Worm (Caenorhabditis elegans) whole organism, L4 larva: ENCODE results near the gene R09H10.7.
A peak's percentile ranks its signal among the peaks of the same experiment; 100 is the strongest.

Experiments used
- F10B5.3 ChIP-seq: sonication (generic microtip); optimal IDR thresholded peaks from 2 replicates; lab custom pipeline; 2016; ENCODE audit warnings: mild to moderate bottlenecking, missing genetic modification characterization, missing compliant biosample characterization
- R02D3.7 ChIP-seq: fragments of 150-350 bp; sonication (generic microtip); optimal IDR thresholded peaks from 3 replicates; lab custom pipeline; 2014; ENCODE audit warnings: missing biosample characterization, missing genetic modification characterization
- Y48G9A.11 ChIP-seq: fragments of 200-800 bp; sonication (Bioruptor generic); IDR thresholded peaks from 2 replicates; pipeline ENCODE4 v1.3.6; 2022; ENCODE audit warnings: missing genetic modification reagents, missing genetic modification characterization, missing compliant biosample characterization
- ZK337.2 ChIP-seq: fragments of 200-800 bp; sonication (Bioruptor generic); IDR thresholded peaks from 2 replicates; pipeline ENCODE4 v1.3.6; 2022; ENCODE audit warnings: missing genetic modification reagents, missing genetic modification characterization, missing compliant biosample characterization
- aha-1 ChIP-seq: fragments of 150-350 bp; peaks from one replicate; lab custom pipeline; 2014; ENCODE audit warnings: missing biosample characterization, missing genetic modification characterization
- ama-1 ChIP-seq: fragments of 150-350 bp; optimal IDR thresholded peaks from 2 replicates; lab custom pipeline; 2014; ENCODE audit warnings: inconsistent platforms, mixed read lengths
- attf-4 ChIP-seq: sonication (generic microtip); optimal IDR thresholded peaks from 3 replicates; lab custom pipeline; 2017; ENCODE audit warnings: missing biosample characterization, missing genetic modification characterization
- ceh-32 ChIP-seq: sonication (generic microtip); optimal IDR thresholded peaks from 2 replicates; lab custom pipeline; 2016; ENCODE audit warnings: mild to moderate bottlenecking, missing genetic modification characterization, missing compliant biosample characterization; ENCODE audit not compliant: poor library complexity
- ceh-44 ChIP-seq: fragments of 200-800 bp; sonication (Bioruptor generic); IDR thresholded peaks from 2 replicates; pipeline ENCODE4 v1.3.6; 2022; ENCODE audit warnings: missing genetic modification reagents, missing genetic modification characterization, missing compliant biosample characterization
- ces-1 ChIP-seq: fragments of 150-350 bp; sonication (generic microtip); optimal IDR thresholded peaks from 4 replicates; lab custom pipeline; 2014; ENCODE audit warnings: missing biosample characterization, missing genetic modification reagents, missing genetic modification characterization
- ctbp-1 ChIP-seq: fragments of 200-800 bp; sonication (Bioruptor generic); IDR thresholded peaks from 2 replicates; pipeline ENCODE4 v1.3.6; 2022; ENCODE audit warnings: missing genetic modification reagents, missing genetic modification characterization, missing compliant biosample characterization
- daf-16 ChIP-seq, 3 experiments: sonication (generic microtip); optimal IDR thresholded peaks; 2 replicates each; lab custom pipeline; 2016 to 2017; ENCODE audit warnings: missing genetic modification characterization in 3 of 3, missing genetic modification reagents in 3 of 3, mild to moderate bottlenecking in 2 of 3, missing compliant biosample characterization in 2 of 3, missing biosample characterization in 1 of 3, moderate library complexity in 1 of 3
- daf-8 ChIP-seq: fragments of 200-800 bp; sonication (Bioruptor generic); IDR thresholded peaks from 2 replicates; pipeline ENCODE4 v1.3.6; 2022; ENCODE audit warnings: missing genetic modification characterization, missing compliant biosample characterization
- dmd-8 ChIP-seq: fragments of 200-800 bp; sonication (Bioruptor generic); IDR thresholded peaks from 2 replicates; pipeline ENCODE4 v1.3.6; 2022; ENCODE audit warnings: missing genetic modification characterization, missing compliant biosample characterization
- duxl-1 ChIP-seq: sonication (generic microtip); optimal IDR thresholded peaks from 2 replicates; lab custom pipeline; 2016; ENCODE audit warnings: mild to moderate bottlenecking, missing genetic modification characterization, moderate library complexity, missing compliant biosample characterization; ENCODE audit not compliant: poor library complexity
- fkh-10 ChIP-seq: fragments of 150-350 bp; optimal IDR thresholded peaks from 2 replicates; lab custom pipeline; 2014; ENCODE audit warnings: missing biosample characterization, missing genetic modification reagents, missing genetic modification characterization
- hif-1 ChIP-seq, 2 experiments: sonication (generic microtip); optimal IDR thresholded peaks; 2 replicates each; lab custom pipeline; 2016 to 2017; ENCODE audit warnings: missing compliant biosample characterization in 2 of 2, missing genetic modification characterization in 2 of 2, missing genetic modification reagents in 2 of 2, missing genotype in 2 of 2, mild to moderate bottlenecking in 1 of 2
- hlh-30 ChIP-seq: sonication (generic microtip); optimal IDR thresholded peaks from 2 replicates; lab custom pipeline; 2017; ENCODE audit warnings: antibody characterized with exemption, mild to moderate bottlenecking, missing genetic modification characterization, missing compliant biosample characterization; ENCODE audit not compliant: insufficient read depth
- hmg-1.1 ChIP-seq: fragments of 200-800 bp; sonication (Bioruptor generic); IDR thresholded peaks from 2 replicates; pipeline ENCODE4 v1.3.6; 2022; ENCODE audit warnings: missing genetic modification reagents, missing genetic modification characterization, missing compliant biosample characterization
- lin-29 ChIP-seq: fragments of 200-800 bp; sonication (Bioruptor generic); IDR thresholded peaks from 2 replicates; pipeline ENCODE4 v1.3.6; 2022; ENCODE audit warnings: missing genetic modification reagents, missing genetic modification characterization, missing compliant biosample characterization
- lir-3 ChIP-seq: sonication (generic microtip); optimal IDR thresholded peaks from 2 replicates; lab custom pipeline; 2016; ENCODE audit warnings: mild to moderate bottlenecking, missing genetic modification characterization, missing compliant biosample characterization
- madf-5 ChIP-seq, 2 experiments: fragments of 200-800 bp; sonication (Bioruptor generic); IDR thresholded peaks; 2 replicates each; pipeline ENCODE4 v1.3.6; 2022; ENCODE audit warnings: missing compliant biosample characterization in 2 of 2, missing genetic modification characterization in 2 of 2
- mdt-29 ChIP-seq: fragments of 200-800 bp; sonication (Bioruptor generic); IDR thresholded peaks from 2 replicates; pipeline ENCODE4 v1.3.6; 2022; ENCODE audit warnings: missing genetic modification reagents, missing genetic modification characterization, missing compliant biosample characterization
- mep-1 ChIP-seq: fragments of 150-350 bp; sonication (generic microtip); optimal IDR thresholded peaks from 3 replicates; lab custom pipeline; 2014; ENCODE audit warnings: missing biosample characterization, missing genetic modification characterization
- mxl-3 ChIP-seq: fragments of 200-800 bp; sonication (Bioruptor generic); optimal IDR thresholded peaks from 2 replicates; lab custom pipeline; 2018; ENCODE audit warnings: mild to moderate bottlenecking, missing genetic modification characterization, missing compliant biosample characterization
- nhr-237 ChIP-seq: sonication (generic microtip); optimal IDR thresholded peaks from 2 replicates; lab custom pipeline; 2017; ENCODE audit warnings: missing biosample characterization, missing genetic modification characterization
- skn-1 ChIP-seq: fragments of 150-350 bp; optimal IDR thresholded peaks from 2 replicates; lab custom pipeline; 2014; ENCODE audit warnings: missing biosample characterization, missing genetic modification characterization
- spr-3 ChIP-seq: fragments of 200-800 bp; sonication (Bioruptor generic); optimal IDR thresholded peaks from 2 replicates; lab custom pipeline; 2018; ENCODE audit warnings: mild to moderate bottlenecking, missing genetic modification characterization, missing compliant biosample characterization
- tra-1 ChIP-seq: fragments of 200-800 bp; sonication (Bioruptor generic); IDR thresholded peaks from 2 replicates; pipeline ENCODE4 v1.3.6; 2022; ENCODE audit warnings: missing genetic modification reagents, missing genetic modification characterization, missing compliant biosample characterization
- unc-62 ChIP-seq, 3 experiments: fragments of 150-350 bp in 1 of 3; sonication (generic microtip); optimal IDR thresholded peaks in 2 of 3; peaks in 1 of 3; 1 replicate in 1 of 3; 2 replicates in 2 of 3; lab custom pipeline; 2014 to 2017; ENCODE audit warnings: missing biosample characterization in 3 of 3, missing genetic modification characterization in 3 of 3, missing genetic modification reagents in 3 of 3, missing genotype in 1 of 3
- vab-7 ChIP-seq: fragments of 200-800 bp; sonication (Bioruptor generic); IDR thresholded peaks from 2 replicates; pipeline ENCODE4 v1.3.6; 2022; ENCODE audit warnings: missing genetic modification reagents, missing genetic modification characterization, missing compliant biosample characterization
- zfp-3 ChIP-seq: fragments of 200-800 bp; sonication (Bioruptor generic); conservative IDR thresholded peaks from 2 replicates; pipeline ENCODE4 v1.3.6; 2022; ENCODE audit warnings: missing genetic modification reagents, missing genetic modification characterization, missing compliant biosample characterization

The R09H10.7 gene

ce11 chrIV:10620811-10621210, at the start of gene R09H10.7:
R09H10.7 (plus strand) TSS chrIV:10621111.
- TF ChIP-seq zfp-3 (GFP tag; lab: Robert Waterston, UW) (0 out of 2 replicates have a peak, but pooled peaks have one; percentile 33), hmg-1.1 (GFP tag; lab: Robert Waterston, UW) (no peak), R02D3.7 (tag; lab: Kevin White, UChicago) (no peak), lir-3 (tag; lab: Kevin White, UChicago) (no peak)

- TF ChIP-seq dmd-8 (GFP tag; lab: Robert Waterston, UW) (no peak), nhr-237 (no peak), fkh-10 (GFP tag; lab: Kevin White, UChicago) (peak; percentile 67), daf-8 (GFP tag; lab: Robert Waterston, UW) (no peak), ctbp-1 (GFP tag; lab: Robert Waterston, UW) (no peak), aha-1 (no peak), ama-1 (lab: Kevin White, UChicago) (no peak), ceh-44 (GFP tag; lab: Robert Waterston, UW) (no peak), hif-1 (tag; optimal IDR thresholded peaks at IDR 0.05; lab: Kevin White, UChicago) (no peak), ces-1 (GFP tag; lab: Kevin White, UChicago) (peak; percentile 81), lin-29 (GFP tag; lab: Robert Waterston, UW) (no peak), tra-1 (no peak), mep-1 (tag; lab: Kevin White, UChicago) (no peak), mxl-3 (GFP tag; lab: Kevin White, UChicago) (no peak)
Observed at ce11 chrIV:10573471-10573870, 47.4 kb upstream of the R09H10.7 start.

DNA sequence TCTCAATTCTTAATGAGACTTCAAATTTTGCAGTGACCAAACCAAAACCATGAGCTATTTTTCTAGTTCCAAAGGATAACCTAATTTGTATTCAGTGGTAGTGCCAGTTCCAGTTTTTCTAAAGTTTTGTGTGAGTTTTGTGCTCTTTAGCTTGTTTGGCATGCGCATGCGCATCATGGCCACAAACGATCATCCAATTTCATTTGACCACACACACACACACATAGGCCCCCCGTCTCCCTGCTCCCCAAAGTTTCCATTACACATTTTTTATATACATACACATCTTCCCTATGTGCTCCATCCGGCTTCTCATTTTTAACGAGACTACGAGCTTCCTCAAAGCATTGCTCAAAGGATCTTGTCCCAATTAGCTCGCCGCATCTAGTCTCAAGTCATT, 46.4 kb upstream of the R09H10.7 start:
- TF ChIP-seq ctbp-1 (GFP tag; lab: Robert Waterston, UW) (no peak), aha-1 (peak; percentile 81)

DNA sequence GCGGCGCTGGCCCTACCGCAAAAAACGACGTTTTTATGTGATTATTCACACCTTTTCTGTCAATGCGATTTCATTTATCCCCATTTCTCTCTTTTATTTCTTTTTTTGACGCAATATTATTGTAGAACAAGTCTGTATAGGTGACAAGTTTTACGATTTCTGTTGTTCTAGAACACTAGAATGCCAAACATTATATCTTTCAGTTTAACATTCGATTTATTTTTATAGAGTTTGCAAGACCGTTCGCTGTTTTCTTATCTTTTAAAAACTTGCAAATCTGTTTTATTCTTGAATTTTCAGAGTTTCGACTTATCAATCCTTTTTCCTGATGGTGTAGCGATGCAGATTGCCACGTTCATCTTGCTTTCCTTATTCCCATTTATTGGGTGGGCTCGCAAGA, 44.9 kb upstream of the R09H10.7 start, which contains the start of gene efn-2:
efn-2 (plus strand) TSS at position 301 of the 400 bp plus-strand sequence.
- TF ChIP-seq vab-7 (GFP tag; lab: Robert Waterston, UW): no peak
- no peak for TF ChIP-seq skn-1 (tag; lab: Kevin White, UChicago)
- peak; percentile 3 for TF ChIP-seq aha-1
- TF ChIP-seq unc-62 (GFP tag; optimal IDR thresholded peaks at IDR 0.05 in 1 of 2; lab: Kevin White, UChicago): no peak
- no peak for TF ChIP-seq unc-62 (tag; optimal IDR thresholded peaks at IDR 0.05; lab: Kevin White, UChicago)

DNA sequence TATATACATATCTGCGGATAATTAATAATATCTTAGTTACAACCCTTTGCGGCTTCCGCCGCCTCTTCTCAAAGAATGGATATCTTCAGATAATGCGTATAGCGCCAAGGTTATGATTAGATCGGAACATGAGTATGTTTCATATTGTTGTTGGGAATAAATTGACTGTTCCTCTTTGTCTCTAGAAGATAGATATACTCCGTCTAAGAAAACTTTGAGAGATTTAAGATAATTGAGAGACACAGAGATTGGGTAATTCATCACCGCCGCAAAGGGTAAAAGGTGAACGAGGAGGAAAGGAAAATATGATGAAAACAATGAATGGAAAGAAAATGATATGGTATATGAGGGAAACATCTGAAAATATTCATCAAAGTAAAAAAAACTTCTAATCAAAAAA, 44.3 kb upstream of the R09H10.7 start:
- TF ChIP-seq hlh-30 (no peak), unc-62 (GFP tag; optimal IDR thresholded peaks at IDR 0.05 in 1 of 2; lab: Kevin White, UChicago) (peak in 1 of 2 experiments; percentile 24), unc-62 (tag; optimal IDR thresholded peaks at IDR 0.05; lab: Kevin White, UChicago) (no peak), zfp-3 (GFP tag; lab: Robert Waterston, UW) (no peak), dmd-8 (GFP tag; lab: Robert Waterston, UW) (no peak), ZK337.2 (no peak), skn-1 (tag; lab: Kevin White, UChicago) (no peak)

ce11 chrIV:10577600-10577999, 43.3 kb upstream of the R09H10.7 start:
- TF ChIP-seq mdt-29 (GFP tag; lab: Robert Waterston, UW) (no peak), aha-1 (peak; percentile 91)

DNA sequence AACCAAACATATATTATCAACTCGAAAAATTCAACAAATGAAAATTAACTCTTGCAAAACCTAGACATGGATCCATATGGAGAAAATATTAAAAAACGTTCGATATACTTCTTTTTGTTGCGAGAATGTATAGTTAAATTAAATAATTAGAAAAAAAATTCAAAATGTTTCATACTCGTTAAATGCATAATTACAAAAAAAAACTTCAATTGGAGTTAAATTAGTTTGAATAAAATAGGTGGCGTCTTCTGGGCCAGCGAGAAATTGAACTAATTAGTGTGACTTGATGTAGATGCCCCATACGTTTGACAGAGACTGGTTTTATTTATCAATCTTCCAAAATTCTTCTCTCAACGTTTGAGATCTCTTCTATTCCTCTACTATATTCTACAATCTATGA, 42.5 kb upstream of the R09H10.7 start, which contains the start of gene lgc-43:
lgc-43 (plus strand) TSS at position 301 of the 400 bp plus-strand sequence.
- no peak for TF ChIP-seq attf-4 (tag; lab: Kevin White, UChicago)
- TF ChIP-seq F10B5.3 (tag; lab: Kevin White, UChicago): no peak
- TF ChIP-seq Y48G9A.11 (GFP tag; lab: Robert Waterston, UW): no peak
- no peak for TF ChIP-seq daf-8 (GFP tag; lab: Robert Waterston, UW)
- no peak for TF ChIP-seq duxl-1 (tag; lab: Kevin White, UChicago)
- TF ChIP-seq ceh-32 (tag; lab: Kevin White, UChicago): no peak
- TF ChIP-seq spr-3 (GFP tag; lab: Kevin White, UChicago): no peak
- no peak for TF ChIP-seq nhr-237
- TF ChIP-seq R02D3.7 (tag; lab: Kevin White, UChicago): no peak
- no peak for TF ChIP-seq madf-5 (GFP tag; IDR thresholded peaks at IDR 0.05; lab: Robert Waterston, UW)
- TF ChIP-seq zfp-3 (GFP tag; lab: Robert Waterston, UW): no peak
- TF ChIP-seq daf-16 (GFP tag; optimal IDR thresholded peaks at IDR 0.05; lab: Kevin White, UChicago): no peak
- TF ChIP-seq daf-16 (tag; optimal IDR thresholded peaks at IDR 0.05; lab: Kevin White, UChicago): no peak
